Fruit fly (Drosophila melanogaster) whole organism, embryonic: Measurements from ENCODE around the gene alphaTub84B.

Experiments
- Bteb2 ChIP-seq: fragments of 200-800 bp; sonication (Bioruptor generic); optimal IDR thresholded peaks from 2 replicates; lab custom pipeline; 2016; ENCODE audit warnings: missing biosample characterization, missing genetic modification characterization
- CG10979 ChIP-seq: fragments of 200-800 bp; sonication (Bioruptor generic); optimal IDR thresholded peaks from 2 replicates; lab custom pipeline; 2018; ENCODE audit warnings: missing biosample characterization, mild to moderate bottlenecking, missing genetic modification characterization, moderate library complexity
- CG11085 ChIP-seq: fragments of 200-800 bp; sonication (Bioruptor generic); IDR thresholded peaks from 2 replicates; pipeline ENCODE4 v1.3.6; 2022; ENCODE audit warnings: missing biosample characterization, missing genetic modification characterization
- CG14667 ChIP-seq: fragments of 200-800 bp; sonication (Bioruptor generic); IDR thresholded peaks from 2 replicates; pipeline ENCODE4 v1.3.6; 2022; ENCODE audit warnings: missing biosample characterization, missing genetic modification characterization
- CG43689 ChIP-seq: fragments of 200-800 bp; sonication (Bioruptor generic); IDR thresholded peaks from 2 replicates; pipeline ENCODE4 v1.3.6; 2022; ENCODE audit warnings: missing biosample characterization, missing genetic modification characterization
- CG4404 ChIP-seq: fragments of 200-800 bp; sonication (Bioruptor generic); IDR thresholded peaks from 2 replicates; pipeline ENCODE4 v1.3.6; 2022; ENCODE audit warnings: missing biosample characterization, missing genetic modification characterization
- CG7839 ChIP-seq: fragments of 200-800 bp; sonication (Bioruptor generic); optimal IDR thresholded peaks from 3 replicates; lab custom pipeline; 2018; ENCODE audit warnings: missing biosample characterization, mild to moderate bottlenecking, missing genetic modification characterization, moderate library complexity
- Chrac-16 ChIP-seq: fragments of 200-800 bp; sonication (Bioruptor generic); optimal IDR thresholded peaks from 3 replicates; lab custom pipeline; 2016; ENCODE audit warnings: missing biosample characterization, missing genetic modification characterization
- MTF-1 ChIP-seq: fragments of 200-800 bp; sonication (Bioruptor generic); optimal IDR thresholded peaks from 2 replicates; lab custom pipeline; 2018; ENCODE audit warnings: missing biosample characterization, mild to moderate bottlenecking, missing genetic modification characterization, borderline replicate concordance
- Taf1 ChIP-seq: fragments of 200-800 bp; sonication (Bioruptor generic); IDR thresholded peaks from 2 replicates; pipeline ENCODE4 v1.3.6; 2022; ENCODE audit warnings: missing biosample characterization, missing genetic modification characterization
- esg ChIP-seq: fragments of 200-800 bp; sonication (Bioruptor generic); conservative IDR thresholded peaks from 2 replicates; pipeline ENCODE4 v1.3.6; 2022; ENCODE audit warnings: missing biosample characterization, missing genetic modification characterization
- fu2 ChIP-seq: fragments of 200-800 bp; sonication (Bioruptor generic); optimal IDR thresholded peaks from 2 replicates; lab custom pipeline; 2016; ENCODE audit warnings: missing biosample characterization, missing genetic modification characterization
- grau ChIP-seq: fragments of 200-800 bp; optimal IDR thresholded peaks from 3 replicates; lab custom pipeline; 2019; ENCODE audit warnings: missing biosample characterization, mild to moderate bottlenecking, missing genetic modification characterization, moderate library complexity

DNA sequence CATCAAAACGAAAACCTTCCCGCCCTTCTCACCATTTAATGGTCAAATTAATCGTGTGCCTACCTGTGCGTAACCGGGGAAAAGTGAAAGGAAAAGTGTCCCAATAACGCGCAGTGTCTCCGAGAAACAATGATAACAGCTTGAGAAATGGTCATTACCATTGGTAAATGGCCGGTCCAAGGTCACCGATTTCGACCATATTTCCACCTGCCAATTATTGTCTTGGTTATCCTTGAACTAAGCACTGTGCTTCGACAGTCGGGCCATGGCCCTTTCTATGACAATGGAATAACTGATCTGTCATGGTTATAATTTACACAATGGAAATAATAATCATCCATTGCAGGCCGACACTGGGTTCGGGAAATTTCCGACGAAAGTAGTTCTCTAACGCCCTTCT lies 42.4 kb upstream of the alphaTub84B start:
- TF ChIP-seq CG43689 (GFP tag; lab: Robert Waterston, UW) (no peak), esg (GFP tag; lab: Robert Waterston, UW) (no peak), MTF-1 (GFP tag; lab: Kevin White, UChicago) (no peak), Chrac-16 (no peak), Taf1 (no peak), CG11085 (GFP tag; lab: Robert Waterston, UW) (no peak), Bteb2 (no peak), CG7839 (tag; lab: Kevin White, UChicago) (no peak), CG10979 (tag; lab: Kevin White, UChicago) (no peak), fu2 (GFP tag; lab: Kevin White, UChicago) (no peak), grau (tag; lab: Kevin White, UChicago) (no peak), CG4404 (GFP tag; lab: Robert Waterston, UW) (no peak), CG14667 (no peak)
